Worm (Caenorhabditis elegans): ENCODE results near the gene nep-12.

Gene nep-12

ce11 chrII:4791272-4791671, 6.9 kb upstream of the nep-12 start, which contains the start of gene F26G1.1 (continued):
- TF ChIP-seq nhr-42 (GFP tag; IDR thresholded peaks at IDR 0.05) (no peak), T20F7.1 (GFP tag; optimal IDR thresholded peaks at IDR 0.05) (no peak), duxl-1 (tag; optimal IDR thresholded peaks at IDR 0.05; ENCODE audit: poor library complexity) (peak; percentile 42), ztf-11 (tag; optimal IDR thresholded peaks at IDR 0.05) (no peak), ceh-82 (tag; optimal IDR thresholded peaks at IDR 0.05) (no peak), lin-15B (tag; optimal IDR thresholded peaks at IDR 0.05) (no peak), ZK337.2 (GFP tag; IDR thresholded peaks at IDR 0.05) (peak; percentile 91), skn-1 (tag; optimal IDR thresholded peaks at IDR 0.05) (no peak), mep-1 (tag; optimal IDR thresholded peaks at IDR 0.05) (no peak), rbr-2 (tag; optimal IDR thresholded peaks at IDR 0.05) (peak; percentile 6), lin-38 (GFP tag; IDR thresholded peaks at IDR 0.05) (peak; percentile 68), nhr-6 (tag; optimal IDR thresholded peaks at IDR 0.05) (peak; percentile 30), daf-16 (GFP tag; optimal IDR thresholded peaks at IDR 0.05) (no peak), daf-16 (tag; optimal IDR thresholded peaks at IDR 0.05) (no peak), nhr-77 (tag; optimal IDR thresholded peaks at IDR 0.05) (no peak), attf-4 (tag; optimal IDR thresholded peaks at IDR 0.05) (no peak), ztf-7 (tag; optimal IDR thresholded peaks at IDR 0.05) (no peak), ceh-62 (tag; optimal IDR thresholded peaks at IDR 0.05) (no peak), D1046.2 (GFP tag; IDR thresholded peaks at IDR 0.05) (no peak), nhr-76 (tag; optimal IDR thresholded peaks at IDR 0.05) (no peak), madf-9 (GFP tag; conservative IDR thresholded peaks at IDR 0.05) (peak; percentile 76), egl-27 (tag; optimal IDR thresholded peaks at IDR 0.05) (no peak), pha-4 (GFP tag; IDR thresholded peaks at IDR 0.05) (no peak), pha-4 (tag; optimal IDR thresholded peaks at IDR 0.05) (no peak), ceh-44 (GFP tag; IDR thresholded peaks at IDR 0.05) (peak; percentile 48; the same call in 1 of the 2 replicates), hmg-1.1 (GFP tag; IDR thresholded peaks at IDR 0.05) (no peak), lim-7 (GFP tag; IDR thresholded peaks at IDR 0.05) (no peak), fos-1 (tag; optimal IDR thresholded peaks at IDR 0.05) (no peak), lin-1 (GFP tag; IDR thresholded peaks at IDR 0.05) (no peak), nhr-10 (tag; optimal IDR thresholded peaks at IDR 0.05) (no peak), mxl-3 (GFP tag; optimal IDR thresholded peaks at IDR 0.05) (no peak), nhr-28 (tag; optimal IDR thresholded peaks at IDR 0.05) (no peak), ZK546.5 (tag; optimal IDR thresholded peaks at IDR 0.05) (no peak), dmd-9 (GFP tag; IDR thresholded peaks at IDR 0.05) (peak; percentile 90), ceh-20 (GFP tag; IDR thresholded peaks at IDR 0.05) (no peak), F10B5.3 (tag; optimal IDR thresholded peaks at IDR 0.05) (no peak), nhr-48 (tag; optimal IDR thresholded peaks at IDR 0.05) (no peak), jun-1 (tag; optimal IDR thresholded peaks at IDR 0.05) (no peak), unc-130 (GFP tag; optimal IDR thresholded peaks at IDR 0.05) (peak; percentile 90), set-16 (GFP tag; IDR thresholded peaks at IDR 0.05) (no peak), daf-19 (GFP tag; conservative IDR thresholded peaks at IDR 0.05) (no peak), arid-1 (GFP tag; conservative IDR thresholded peaks at IDR 0.05) (no peak), php-3 (GFP tag; IDR thresholded peaks at IDR 0.05) (no peak), mes-2 (tag; optimal IDR thresholded peaks at IDR 0.05; ENCODE audit: poor library complexity, severe bottlenecking) (peak; percentile 98), dmd-8 (GFP tag; IDR thresholded peaks at IDR 0.05) (no peak), aha-1 (tag) (peak; percentile 38), spr-1 (tag; optimal IDR thresholded peaks at IDR 0.05) (peak; percentile 63), T26A8.4 (GFP tag; IDR thresholded peaks at IDR 0.05) (no peak), lin-29 (GFP tag; IDR thresholded peaks at IDR 0.05) (no peak), lin-39 (tag; optimal IDR thresholded peaks at IDR 0.05) (no peak), nhr-25 (tag; optimal IDR thresholded peaks at IDR 0.05; ENCODE audit: borderline replicate concordance, insufficient read depth) (no peak), daf-8 (GFP tag; IDR thresholded peaks at IDR 0.05) (no peak), hif-1 (tag; optimal IDR thresholded peaks at IDR 0.05) (peak in 1 of 2 experiments; percentile 87), unc-39 (tag; optimal IDR thresholded peaks at IDR 0.05) (no peak)
